Fruit fly (Drosophila melanogaster): ENCODE measurements around the gene Ssl1.

Gene Ssl1

DNA sequence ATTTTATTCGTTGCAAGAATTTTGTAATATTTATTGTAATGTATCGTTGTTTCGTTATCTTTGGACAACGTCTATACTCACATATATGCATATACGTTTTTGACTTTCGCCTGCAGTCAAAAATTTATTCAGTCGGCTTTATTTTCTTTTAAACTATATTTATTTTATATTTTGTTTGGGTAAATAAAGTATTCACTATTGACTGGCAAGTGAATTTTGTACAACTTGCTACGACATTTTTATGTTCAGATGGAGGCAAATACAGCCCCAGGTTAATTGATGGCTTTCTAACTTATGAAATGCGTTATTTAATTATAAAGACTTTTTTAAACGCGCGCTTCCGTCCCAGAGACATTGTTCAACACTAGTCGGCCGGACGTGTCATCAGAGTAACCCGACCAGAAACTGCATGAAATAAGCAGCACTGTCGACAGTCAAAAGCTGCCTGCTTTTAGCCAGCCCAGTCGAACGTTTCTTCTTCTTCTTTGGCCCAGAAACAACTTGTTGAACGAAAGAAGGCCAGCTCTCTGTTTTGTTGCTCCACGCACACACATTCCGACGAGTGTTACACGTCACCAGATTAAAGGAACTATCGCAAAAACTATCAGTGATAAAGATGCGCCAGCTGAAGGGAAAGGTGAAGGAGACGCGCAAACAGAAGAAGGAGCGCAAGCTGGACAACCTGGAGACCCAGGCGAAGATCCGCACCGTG, 15.4 kb upstream of the Ssl1 start, which contains the start of gene CG33169 (continued):
- peak; percentile 72; the same call in 2 of the 3 replicates for TF ChIP-seq gce (GFP tag; IDR thresholded peaks at IDR 0.05)
- peak; percentile 77 for TF ChIP-seq Abd-B (GFP tag; optimal IDR thresholded peaks at IDR 0.05)
- no peak; the same call in 1 of the 2 replicates for TF ChIP-seq Gsc (GFP tag; IDR thresholded peaks at IDR 0.05)
- TF ChIP-seq da (GFP tag; optimal IDR thresholded peaks at IDR 0.05) = peak; percentile 79
- no peak for TF ChIP-seq Dip2 (GFP tag; IDR thresholded peaks at IDR 0.05)
- no peak for TF ChIP-seq br (optimal IDR thresholded peaks at IDR 0.05)
- TF ChIP-seq ssp (GFP tag; IDR thresholded peaks at IDR 0.05) = peak; percentile 76
- TF ChIP-seq CG33213 (GFP tag; optimal IDR thresholded peaks at IDR 0.05) = peak; percentile 96
- peak; percentile 87 for TF ChIP-seq CG10209 (GFP tag; optimal IDR thresholded peaks at IDR 0.05)
- TF ChIP-seq Nf-YC (tag; optimal IDR thresholded peaks at IDR 0.05) = peak; percentile 73
- peak; percentile 89 for TF ChIP-seq p53 (GFP tag; optimal IDR thresholded peaks at IDR 0.05)
- TF ChIP-seq btn (GFP tag; optimal IDR thresholded peaks at IDR 0.05) = peak; percentile 66
- peak; percentile 77 for TF ChIP-seq CG3163 (GFP tag; optimal IDR thresholded peaks at IDR 0.05)
- TF ChIP-seq fd64A (GFP tag; optimal IDR thresholded peaks at IDR 0.05) = no peak
- peak in 1 of 2 experiments; percentile 62 for TF ChIP-seq bsh (GFP tag; optimal IDR thresholded peaks at IDR 0.05)
- peak; percentile 90 for TF ChIP-seq CG8290 (GFP tag; optimal IDR thresholded peaks at IDR 0.05)
- peak; percentile 33 to 97 for TF ChIP-seq CG8290 (tag; optimal IDR thresholded peaks at IDR 0.05)
- TF ChIP-seq CG17328 (GFP tag; IDR thresholded peaks at IDR 0.05) = peak; percentile 80
- TF ChIP-seq pan (optimal IDR thresholded peaks at IDR 0.05) = no peak
- peak in 1 of 2 experiments; percentile 81 for TF ChIP-seq pan (GFP tag; optimal IDR thresholded peaks at IDR 0.05 in 1 of 2, IDR thresholded peaks at IDR 0.05 in 1 of 2)
- no peak for TF ChIP-seq fru (optimal IDR thresholded peaks at IDR 0.05)
- peak; percentile 59 for TF ChIP-seq Sox102F (GFP tag; optimal IDR thresholded peaks at IDR 0.05)
- no peak for TF ChIP-seq Lpt (GFP tag; optimal IDR thresholded peaks at IDR 0.05)
- peak; percentile 90 for TF ChIP-seq CG17186 (GFP tag; optimal IDR thresholded peaks at IDR 0.05)
- TF ChIP-seq trh (GFP tag; optimal IDR thresholded peaks at IDR 0.05) = peak; percentile 65
- TF ChIP-seq ATbp (GFP tag; optimal IDR thresholded peaks at IDR 0.05) = peak; percentile 67
- peak; percentile 91 for TF ChIP-seq Dad (GFP tag; optimal IDR thresholded peaks at IDR 0.05)
- 0 out of 2 replicates have a peak, but pooled peaks have one; percentile 27 for TF ChIP-seq Awh (GFP tag; IDR thresholded peaks at IDR 0.05)
- peak; percentile 29 for TF ChIP-seq tio (GFP tag; optimal IDR thresholded peaks at IDR 0.05)
- peak; percentile 30 for TF ChIP-seq CG10979 (tag; optimal IDR thresholded peaks at IDR 0.05)
- peak; percentile 50 for TF ChIP-seq tna (GFP tag; IDR thresholded peaks at IDR 0.05; ENCODE audit: partially characterized antibody)
- peak; percentile 40 for TF ChIP-seq zf30C (GFP tag; optimal IDR thresholded peaks at IDR 0.05)
- TF ChIP-seq Deaf1 (tag; optimal IDR thresholded peaks at IDR 0.05) = peak; percentile 69
- peak; percentile 90 for TF ChIP-seq CG7786 (GFP tag; optimal IDR thresholded peaks at IDR 0.05)
- TF ChIP-seq eyg (GFP tag; optimal IDR thresholded peaks at IDR 0.05) = peak; percentile 81
- no peak for TF ChIP-seq Ravus (GFP tag; IDR thresholded peaks at IDR 0.05)
- TF ChIP-seq CG13624 (GFP tag; optimal IDR thresholded peaks at IDR 0.05) = peak; percentile 92
- peak; percentile 75 for TF ChIP-seq Mes4 (GFP tag; optimal IDR thresholded peaks at IDR 0.05)
- TF ChIP-seq CG11560 (tag; IDR thresholded peaks at IDR 0.05) = peak; percentile 67; the same call in 2 of the 3 replicates
- TF ChIP-seq ftz-f1 (GFP tag; optimal IDR thresholded peaks at IDR 0.05) = peak; percentile 97
- peak; percentile 91 for TF ChIP-seq Dip3 (GFP tag; optimal IDR thresholded peaks at IDR 0.05)
- TF ChIP-seq CG15696 (tag; optimal IDR thresholded peaks at IDR 0.05) = peak; percentile 46
- TF ChIP-seq CG12071 (GFP tag; optimal IDR thresholded peaks at IDR 0.05) = peak; percentile 75
- peak; percentile 93 for TF ChIP-seq CG12659 (GFP tag; optimal IDR thresholded peaks at IDR 0.05)
- peak; percentile 39 for TF ChIP-seq Nf-YB (GFP tag; optimal IDR thresholded peaks at IDR 0.05)
- TF ChIP-seq wdn (GFP tag; IDR thresholded peaks at IDR 0.05) = peak; percentile 79
- peak; percentile 50 for TF ChIP-seq CG9797 (GFP tag; optimal IDR thresholded peaks at IDR 0.05)
- peak; percentile 65 for TF ChIP-seq crc (GFP tag; optimal IDR thresholded peaks at IDR 0.05)
- peak; percentile 73 for TF ChIP-seq otp (GFP tag; IDR thresholded peaks at IDR 0.05)
- peak; percentile 90 for TF ChIP-seq MESR4 (GFP tag; optimal IDR thresholded peaks at IDR 0.05)
- TF ChIP-seq wor (GFP tag; IDR thresholded peaks at IDR 0.05) = no peak
